Fruit fly (Drosophila melanogaster): ENCODE data around the gene CG9377.

DNA sequence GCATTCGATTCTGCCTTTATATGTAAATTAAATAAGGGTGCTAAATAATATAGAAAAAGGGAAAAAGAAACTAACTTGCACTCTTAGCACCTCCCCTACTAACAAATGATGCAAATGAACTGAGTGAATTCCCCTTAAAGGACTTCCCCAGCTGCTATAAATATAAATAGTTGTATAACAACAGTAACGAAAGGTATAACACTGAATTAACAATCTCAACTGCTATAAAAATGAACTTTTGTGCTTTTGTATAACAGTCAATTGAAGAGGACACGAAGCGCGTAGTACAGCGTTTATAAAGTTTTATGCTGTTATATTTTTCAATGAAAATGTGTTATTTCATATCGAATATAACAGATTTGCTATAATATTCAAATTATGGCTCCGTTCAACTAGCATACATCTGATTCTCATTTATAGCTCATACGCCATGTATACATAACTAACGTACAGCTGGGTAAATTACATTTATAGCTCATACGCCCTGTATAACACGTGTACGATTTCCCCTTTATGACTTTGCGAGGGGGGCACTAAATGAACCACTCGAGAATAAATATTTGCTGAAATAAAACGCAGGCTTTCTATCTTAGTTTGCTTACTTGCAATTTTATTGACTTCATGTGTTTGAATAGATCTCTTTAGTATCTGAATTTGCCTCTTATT is 12.0 kb downstream of the CG9377 start:
- no peak for TF ChIP-seq CG11560 (tag; IDR thresholded peaks at IDR 0.05)
- no peak for TF ChIP-seq Lpt (GFP tag; optimal IDR thresholded peaks at IDR 0.05)
- TF ChIP-seq PHDP (tag; optimal IDR thresholded peaks at IDR 0.05): no peak
- TF ChIP-seq CG14014 (GFP tag; IDR thresholded peaks at IDR 0.05): no peak
- no peak for TF ChIP-seq Hey (tag; optimal IDR thresholded peaks at IDR 0.05)
- TF ChIP-seq CG18011 (GFP tag; optimal IDR thresholded peaks at IDR 0.05): no peak
- TF ChIP-seq vnd (GFP tag; IDR thresholded peaks at IDR 0.05; ENCODE audit: partially characterized antibody): no peak
- no peak for TF ChIP-seq CG12104 (GFP tag; optimal IDR thresholded peaks at IDR 0.05)
- TF ChIP-seq CG33557 (GFP tag; optimal IDR thresholded peaks at IDR 0.05): no peak
- TF ChIP-seq br (optimal IDR thresholded peaks at IDR 0.05): no peak
- TF ChIP-seq gem (tag; optimal IDR thresholded peaks at IDR 0.05): no peak
- no peak for TF ChIP-seq CG9876 (GFP tag; optimal IDR thresholded peaks at IDR 0.05)

Data from whole organism, embryonic.